Worm (Caenorhabditis elegans) whole organism, L1 larva: ENCODE results near the gene R09E10.1.

ENCODE experiments used
- C04F5.9 ChIP-seq: sonication (generic microtip); optimal IDR thresholded peaks from 2 replicates; lab custom pipeline; 2016; ENCODE audit warnings: missing genetic modification characterization, missing compliant biosample characterization
- C16A3.4 ChIP-seq: fragments of 150-350 bp; optimal IDR thresholded peaks from 2 replicates; lab custom pipeline; 2014; ENCODE audit warnings: missing biosample characterization, missing genetic modification characterization
- F16B12.6 ChIP-seq: fragments of 150-350 bp; optimal IDR thresholded peaks from 2 replicates; lab custom pipeline; 2014; ENCODE audit warnings: missing biosample characterization, missing genetic modification characterization
- aha-1 ChIP-seq: fragments of 150-350 bp; optimal IDR thresholded peaks from 2 replicates; lab custom pipeline; 2014; ENCODE audit warnings: missing biosample characterization, missing genetic modification characterization
- aly-2 ChIP-seq: fragments of 150-350 bp; optimal IDR thresholded peaks from 2 replicates; lab custom pipeline; 2014; ENCODE audit warnings: missing biosample characterization, missing genetic modification characterization
- blmp-1 ChIP-seq: fragments of 150-350 bp; optimal IDR thresholded peaks from 2 replicates; lab custom pipeline; 2014; ENCODE audit warnings: missing biosample characterization, missing genetic modification characterization
- ces-1 ChIP-seq: fragments of 150-350 bp; optimal IDR thresholded peaks from 2 replicates; lab custom pipeline; 2014; ENCODE audit warnings: missing biosample characterization, missing genetic modification reagents, missing genetic modification characterization
- dsc-1 ChIP-seq: sonication (generic microtip); optimal IDR thresholded peaks from 2 replicates; lab custom pipeline; 2016; ENCODE audit warnings: mild to moderate bottlenecking, missing genetic modification characterization, missing compliant biosample characterization
- efl-1 ChIP-seq, 4 experiments: fragments of 150-350 bp; optimal IDR thresholded peaks in 3 of 4; peaks in 1 of 4; 1 replicate in 1 of 4; 2 replicates in 3 of 4; lab custom pipeline; 2014; ENCODE audit warnings: missing biosample characterization in 2 of 4, missing genetic modification characterization in 2 of 4, missing genetic modification reagents in 2 of 4
- egl-13 ChIP-seq: sonication (generic microtip); optimal IDR thresholded peaks from 2 replicates; lab custom pipeline; 2016; ENCODE audit warnings: missing genotype, missing genetic modification reagents, missing genetic modification characterization, missing compliant biosample characterization
- elt-2 ChIP-seq: sonication (generic microtip); optimal IDR thresholded peaks from 2 replicates; lab custom pipeline; 2016; ENCODE audit warnings: missing genetic modification characterization, mild to moderate bottlenecking, inconsistent platforms, missing compliant biosample characterization, missing genetic modification reagents
- elt-3 ChIP-seq, 6 experiments: fragments of 150-350 bp in 1 of 6; sonication (generic microtip); optimal IDR thresholded peaks; 2 replicates each; lab custom pipeline; 2017 to 2018; ENCODE audit warnings: missing biosample characterization in 6 of 6, missing genetic modification characterization in 6 of 6, inconsistent platforms in 1 of 6
- fkh-8 ChIP-seq: sonication (generic microtip); optimal IDR thresholded peaks from 2 replicates; lab custom pipeline; 2016; ENCODE audit warnings: mild to moderate bottlenecking, missing genetic modification characterization, missing compliant biosample characterization
- fos-1 ChIP-seq: fragments of 150-350 bp; optimal IDR thresholded peaks from 2 replicates; lab custom pipeline; 2014; ENCODE audit warnings: missing biosample characterization, missing genetic modification characterization
- grh-1 ChIP-seq: fragments of 200-800 bp; sonication (Bioruptor generic); IDR thresholded peaks from 2 replicates; pipeline ENCODE4 v1.3.6; 2022; ENCODE audit warnings: missing genetic modification reagents, missing genetic modification characterization, missing compliant biosample characterization
- hlh-17 ChIP-seq: fragments of 200-800 bp; sonication (Bioruptor generic); optimal IDR thresholded peaks from 2 replicates; lab custom pipeline; 2018; ENCODE audit warnings: missing genetic modification characterization, mild to moderate bottlenecking, missing compliant biosample characterization, moderate library complexity, borderline replicate concordance
- hpl-2 ChIP-seq: fragments of 150-350 bp; optimal IDR thresholded peaks from 2 replicates; lab custom pipeline; 2014; ENCODE audit warnings: missing biosample characterization, missing genetic modification reagents, missing genetic modification characterization
- irx-1 ChIP-seq: sonication (generic microtip); optimal IDR thresholded peaks from 2 replicates; lab custom pipeline; 2016; ENCODE audit warnings: missing genetic modification characterization, missing compliant biosample characterization
- lin-14 ChIP-seq: fragments of 200-800 bp; sonication (Bioruptor generic); optimal IDR thresholded peaks from 2 replicates; lab custom pipeline; 2018; ENCODE audit warnings: mild to moderate bottlenecking, missing genetic modification characterization, moderate library complexity, missing compliant biosample characterization
- lin-39 ChIP-seq: fragments of 150-350 bp; optimal IDR thresholded peaks from 2 replicates; lab custom pipeline; 2014; ENCODE audit warnings: missing biosample characterization, missing genetic modification reagents, missing genetic modification characterization
- lsy-2 ChIP-seq, 2 experiments: fragments of 150-350 bp; optimal IDR thresholded peaks; 2 replicates each; lab custom pipeline; 2014; ENCODE audit warnings: missing biosample characterization in 2 of 2, missing genetic modification characterization in 2 of 2
- mab-9 ChIP-seq: fragments of 200-800 bp; sonication (Bioruptor generic); IDR thresholded peaks from 2 replicates; pipeline ENCODE4 v1.3.6; 2022; ENCODE audit warnings: missing genetic modification reagents, missing genetic modification characterization, missing compliant biosample characterization
- nhr-11 ChIP-seq: fragments of 150-350 bp; optimal IDR thresholded peaks from 2 replicates; lab custom pipeline; 2014; ENCODE audit warnings: missing biosample characterization, missing genetic modification characterization
- nhr-20 ChIP-seq: sonication (generic microtip); optimal IDR thresholded peaks from 2 replicates; lab custom pipeline; 2016; ENCODE audit warnings: mild to moderate bottlenecking, missing genetic modification characterization, missing compliant biosample characterization
- nhr-237 ChIP-seq: fragments of 150-350 bp; optimal IDR thresholded peaks from 2 replicates; lab custom pipeline; 2014; ENCODE audit warnings: missing biosample characterization, missing genetic modification characterization
- nhr-28 ChIP-seq: fragments of 150-350 bp; optimal IDR thresholded peaks from 2 replicates; lab custom pipeline; 2014; ENCODE audit warnings: missing biosample characterization, missing genetic modification characterization
- nhr-71 ChIP-seq: sonication (generic microtip); optimal IDR thresholded peaks from 2 replicates; lab custom pipeline; 2016; ENCODE audit warnings: mild to moderate bottlenecking, missing genetic modification characterization, moderate library complexity, missing compliant biosample characterization
- nhr-77 ChIP-seq: fragments of 150-350 bp; optimal IDR thresholded peaks from 2 replicates; lab custom pipeline; 2014; ENCODE audit warnings: missing biosample characterization, missing genetic modification characterization
- nhr-85 ChIP-seq: sonication (generic microtip); peaks from one replicate; lab custom pipeline; 2016; ENCODE audit warnings: missing genetic modification characterization, inconsistent platforms, missing compliant biosample characterization
- pax-3 ChIP-seq: fragments of 200-800 bp; sonication (Bioruptor generic); optimal IDR thresholded peaks from 2 replicates; lab custom pipeline; 2018; ENCODE audit warnings: mild to moderate bottlenecking, missing genetic modification characterization, moderate library complexity, missing compliant biosample characterization
- snpc-4 ChIP-seq: fragments of 150-350 bp; optimal IDR thresholded peaks from 2 replicates; lab custom pipeline; 2014; ENCODE audit warnings: missing biosample characterization, missing genetic modification characterization
- snu-23 ChIP-seq: sonication (generic microtip); optimal IDR thresholded peaks from 2 replicates; lab custom pipeline; 2016; ENCODE audit warnings: missing genetic modification characterization, missing compliant biosample characterization
- tlp-1 ChIP-seq: fragments of 150-350 bp; optimal IDR thresholded peaks from 2 replicates; lab custom pipeline; 2014; ENCODE audit warnings: missing biosample characterization, missing genetic modification characterization
- unc-30 ChIP-seq: sonication (generic microtip); optimal IDR thresholded peaks from 2 replicates; lab custom pipeline; 2017; ENCODE audit warnings: missing biosample characterization, missing genetic modification characterization
- unc-86 ChIP-seq: sonication (generic microtip); optimal IDR thresholded peaks from 2 replicates; lab custom pipeline; 2016; ENCODE audit warnings: missing genetic modification characterization, missing compliant biosample characterization
- xbp-1 ChIP-seq: sonication (generic microtip); optimal IDR thresholded peaks from 2 replicates; lab custom pipeline; 2016; ENCODE audit warnings: missing genetic modification characterization, missing compliant biosample characterization
- zag-1 ChIP-seq: fragments of 150-350 bp; optimal IDR thresholded peaks from 2 replicates; lab custom pipeline; 2014; ENCODE audit warnings: missing biosample characterization, missing genetic modification characterization
- zip-4 ChIP-seq: fragments of 200-800 bp; sonication (Bioruptor generic); optimal IDR thresholded peaks from 2 replicates; lab custom pipeline; 2018; ENCODE audit warnings: mild to moderate bottlenecking, missing genetic modification characterization, moderate library complexity, missing compliant biosample characterization

Gene R09E10.1

ce11 chrIV:10352243-10352642 lies 29.7 kb upstream of the R09E10.1 start, which contains the start of gene Y43C5B.2:
Gene Y43C5B.2 (minus strand): TSS chrIV:10352343.
- TF ChIP-seq aly-2 (tag; lab: Kevin White, UChicago), result no peak
- TF ChIP-seq lin-39, result no peak
- TF ChIP-seq pax-3 (tag; lab: Kevin White, UChicago), result no peak

- peak; percentile 83 for TF ChIP-seq blmp-1
- peak in 1 of 6 experiments; percentile 52 for TF ChIP-seq elt-3 (tag; optimal IDR thresholded peaks at IDR 0.05; lab: Kevin White, UChicago)
- no peak for TF ChIP-seq unc-30 (tag; lab: Kevin White, UChicago)
- peak; percentile 18 for TF ChIP-seq nhr-20 (tag; lab: Kevin White, UChicago)
- no peak for TF ChIP-seq F16B12.6 (tag; lab: Kevin White, UChicago)
- peak; percentile 69 for TF ChIP-seq elt-2
- TF ChIP-seq hpl-2 (GFP tag; lab: Kevin White, UChicago), result no peak
- no peak for TF ChIP-seq efl-1 (optimal IDR thresholded peaks at IDR 0.05; lab: Kevin White, UChicago)
- peak in 1 of 2 experiments; percentile 28 for TF ChIP-seq efl-1 (GFP tag; optimal IDR thresholded peaks at IDR 0.05 in 1 of 2; lab: Kevin White, UChicago)
- no peak for TF ChIP-seq snpc-4 (tag; lab: Kevin White, UChicago)
- TF ChIP-seq nhr-77, result no peak
- peak; percentile 56 for TF ChIP-seq grh-1
- no peak for TF ChIP-seq nhr-28 (tag; lab: Kevin White, UChicago)
- peak; percentile 10 for TF ChIP-seq irx-1 (tag; lab: Kevin White, UChicago)
- TF ChIP-seq egl-13 (tag; lab: Kevin White, UChicago), result no peak
- no peak for TF ChIP-seq mab-9
- TF ChIP-seq ces-1 (GFP tag; lab: Kevin White, UChicago), result no peak
- no peak for TF ChIP-seq lin-39
- no peak for TF ChIP-seq C04F5.9 (tag; lab: Kevin White, UChicago)
- TF ChIP-seq fos-1 (tag; lab: Kevin White, UChicago), result no peak
- TF ChIP-seq nhr-71 (tag; lab: Kevin White, UChicago), result peak; percentile 3
- peak; percentile 37 for TF ChIP-seq snu-23 (GFP tag; lab: Kevin White, UChicago)
- no peak for TF ChIP-seq aha-1
- peak; percentile 83 for TF ChIP-seq nhr-85 (tag; lab: Kevin White, UChicago)
- TF ChIP-seq zag-1 (tag; lab: Kevin White, UChicago), result no peak
- TF ChIP-seq hlh-17 (GFP tag; lab: Kevin White, UChicago), result no peak
- TF ChIP-seq C16A3.4 (tag; lab: Kevin White, UChicago), result no peak
- TF ChIP-seq nhr-237, result no peak
- TF ChIP-seq fkh-8, result no peak
- TF ChIP-seq zip-4, result no peak
Measured at ce11 chrIV:10349871-10350640, 27.5 kb upstream of the R09E10.1 start, which contains the start of the genes unc-43 and Y43C5B.3. Gene unc-43 (minus strand): TSS chrIV:10350217. Gene Y43C5B.3 (plus strand): TSS chrIV:10350590.

DNA sequence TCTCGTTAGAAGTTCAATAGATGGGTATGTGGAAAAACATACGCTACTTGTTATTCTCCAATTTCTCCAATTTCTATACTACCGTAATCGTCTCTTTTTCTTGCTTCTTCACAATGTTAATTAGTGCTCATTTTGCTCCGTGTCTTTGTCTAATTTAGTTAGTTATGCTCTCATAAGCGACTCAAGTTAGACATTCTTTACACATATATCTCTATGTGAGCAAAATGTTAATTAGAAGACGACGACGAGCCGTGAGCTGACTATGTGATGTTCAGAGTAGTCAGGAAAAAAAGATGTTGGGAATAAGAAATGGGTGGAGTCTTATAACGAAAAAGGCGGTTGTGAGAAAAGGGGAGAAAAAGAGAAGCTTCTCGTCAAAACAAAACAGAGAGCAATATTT lies 25.0 kb upstream of the R09E10.1 start:
- no peak for TF ChIP-seq C16A3.4 (tag; lab: Kevin White, UChicago)
- TF ChIP-seq fkh-8, result no peak
- TF ChIP-seq dsc-1 (tag; lab: Kevin White, UChicago), result peak; percentile 20
- TF ChIP-seq lin-14 (GFP tag; lab: Kevin White, UChicago), result peak; percentile 70
- peak in 1 of 2 experiments; percentile 43 for TF ChIP-seq lsy-2 (tag; optimal IDR thresholded peaks at IDR 0.05; lab: Kevin White, UChicago)
- TF ChIP-seq efl-1 (optimal IDR thresholded peaks at IDR 0.05; lab: Kevin White, UChicago), result no peak
- peak in 1 of 2 experiments; percentile 60 for TF ChIP-seq efl-1 (GFP tag; optimal IDR thresholded peaks at IDR 0.05 in 1 of 2; lab: Kevin White, UChicago)
- no peak for TF ChIP-seq tlp-1 (tag; lab: Kevin White, UChicago)
- TF ChIP-seq unc-86 (tag; lab: Kevin White, UChicago), result peak; percentile 3
- no peak for TF ChIP-seq nhr-11 (tag; lab: Kevin White, UChicago)
- TF ChIP-seq xbp-1 (tag; lab: Kevin White, UChicago), result no peak
